Worm (Caenorhabditis elegans) whole organism, L3 larva: Measurements from ENCODE around the gene nlp-19.

ENCODE experiments used
- ZK546.5 ChIP-seq: sonication (generic microtip); optimal IDR thresholded peaks from 2 replicates; lab custom pipeline; 2017; ENCODE audit warnings: missing biosample characterization, missing genetic modification characterization
- aly-2 ChIP-seq: fragments of 150-350 bp; optimal IDR thresholded peaks from 2 replicates; lab custom pipeline; 2014; ENCODE audit warnings: missing biosample characterization, missing genetic modification characterization
- ama-1 ChIP-seq: fragments of 150-350 bp; optimal IDR thresholded peaks from 2 replicates; lab custom pipeline; 2018
- ceh-16 ChIP-seq: sonication (generic microtip); optimal IDR thresholded peaks from 2 replicates; lab custom pipeline; 2017; ENCODE audit warnings: missing biosample characterization, missing genetic modification characterization
- ceh-28 ChIP-seq: fragments of 150-350 bp; optimal IDR thresholded peaks from 2 replicates; lab custom pipeline; 2014; ENCODE audit warnings: missing biosample characterization, missing genetic modification reagents, missing genetic modification characterization
- ceh-82 ChIP-seq: fragments of 150-350 bp; optimal IDR thresholded peaks from 2 replicates; lab custom pipeline; 2014; ENCODE audit warnings: missing biosample characterization, missing genetic modification characterization
- daf-12 ChIP-seq: fragments of 150-350 bp; optimal IDR thresholded peaks from 2 replicates; lab custom pipeline; 2014; ENCODE audit warnings: missing biosample characterization, missing genetic modification reagents, missing genetic modification characterization
- egl-27 ChIP-seq: sonication (generic microtip); optimal IDR thresholded peaks from 4 replicates; lab custom pipeline; 2017; ENCODE audit warnings: missing biosample characterization, missing genetic modification reagents, missing genetic modification characterization
- egl-5 ChIP-seq: fragments of 150-350 bp; optimal IDR thresholded peaks from 2 replicates; lab custom pipeline; 2017; ENCODE audit warnings: missing biosample characterization, missing genetic modification reagents, missing genetic modification characterization, inconsistent platforms
- elt-1 ChIP-seq: fragments of 150-350 bp; optimal IDR thresholded peaks from 2 replicates; lab custom pipeline; 2014; ENCODE audit warnings: missing biosample characterization, missing genetic modification characterization
- eor-1 ChIP-seq, 2 experiments: fragments of 150-350 bp; optimal IDR thresholded peaks; 2 replicates each; lab custom pipeline; 2014 to 2018; ENCODE audit warnings: missing biosample characterization in 2 of 2, missing genetic modification characterization in 2 of 2
- fkh-10 ChIP-seq: sonication (generic microtip); optimal IDR thresholded peaks from 2 replicates; lab custom pipeline; 2017; ENCODE audit warnings: missing biosample characterization, missing genetic modification reagents, missing genetic modification characterization
- fkh-2 ChIP-seq: fragments of 150-350 bp; optimal IDR thresholded peaks from 2 replicates; lab custom pipeline; 2014; ENCODE audit warnings: missing biosample characterization, missing genetic modification reagents, missing genetic modification characterization
- fos-1 ChIP-seq: fragments of 150-350 bp; optimal IDR thresholded peaks from 2 replicates; lab custom pipeline; 2014; ENCODE audit warnings: missing biosample characterization, missing genetic modification characterization
- hmg-11 ChIP-seq: sonication (generic microtip); optimal IDR thresholded peaks from 2 replicates; lab custom pipeline; 2016; ENCODE audit warnings: missing genetic modification characterization, missing compliant biosample characterization
- jun-1 ChIP-seq: fragments of 150-350 bp; optimal IDR thresholded peaks from 2 replicates; lab custom pipeline; 2014; ENCODE audit warnings: missing biosample characterization, missing genetic modification reagents, missing genetic modification characterization
- lin-15B ChIP-seq: fragments of 150-350 bp; optimal IDR thresholded peaks from 2 replicates; lab custom pipeline; 2014; ENCODE audit warnings: missing biosample characterization, missing genetic modification characterization
- lsy-12 ChIP-seq: sonication (generic microtip); optimal IDR thresholded peaks from 2 replicates; lab custom pipeline; 2016; ENCODE audit warnings: mild to moderate bottlenecking, missing genetic modification characterization, missing compliant biosample characterization
- nhr-11 ChIP-seq: fragments of 150-350 bp; optimal IDR thresholded peaks from 2 replicates; lab custom pipeline; 2014; ENCODE audit warnings: missing biosample characterization, missing genetic modification characterization
- nhr-12 ChIP-seq: fragments of 150-350 bp; optimal IDR thresholded peaks from 2 replicates; lab custom pipeline; 2014; ENCODE audit warnings: missing biosample characterization, missing genetic modification characterization
- nhr-23 ChIP-seq: fragments of 150-350 bp; optimal IDR thresholded peaks from 2 replicates; lab custom pipeline; 2014; ENCODE audit warnings: missing biosample characterization, missing genetic modification reagents, missing genetic modification characterization
- nhr-237 ChIP-seq: fragments of 150-350 bp; optimal IDR thresholded peaks from 2 replicates; lab custom pipeline; 2014; ENCODE audit warnings: missing biosample characterization, missing genetic modification characterization
- nhr-25 ChIP-seq: sonication (generic microtip); optimal IDR thresholded peaks from 2 replicates; lab custom pipeline; 2017; ENCODE audit warnings: missing biosample characterization, missing genetic modification characterization
- nhr-28 ChIP-seq: fragments of 150-350 bp; optimal IDR thresholded peaks from 2 replicates; lab custom pipeline; 2014; ENCODE audit warnings: missing biosample characterization, missing genetic modification characterization
- nhr-43 ChIP-seq: sonication (generic microtip); optimal IDR thresholded peaks from 2 replicates; lab custom pipeline; 2016; ENCODE audit warnings: mild to moderate bottlenecking, missing genetic modification characterization, missing compliant biosample characterization; ENCODE audit not compliant: poor library complexity, severe bottlenecking
- nhr-67 ChIP-seq: fragments of 150-350 bp; optimal IDR thresholded peaks from 2 replicates; lab custom pipeline; 2014; ENCODE audit warnings: missing biosample characterization, missing genetic modification characterization
- nhr-76 ChIP-seq: fragments of 150-350 bp; sonication (generic microtip); optimal IDR thresholded peaks from 5 replicates; lab custom pipeline; 2014; ENCODE audit warnings: missing biosample characterization, missing genetic modification characterization
- pha-4 ChIP-seq: fragments of 150-350 bp; optimal IDR thresholded peaks from 2 replicates; lab custom pipeline; 2014; ENCODE audit warnings: missing biosample characterization, missing genetic modification reagents, missing genetic modification characterization
- pqm-1 ChIP-seq: fragments of 150-350 bp; optimal IDR thresholded peaks from 2 replicates; lab custom pipeline; 2017; ENCODE audit warnings: missing biosample characterization, missing genetic modification characterization, inconsistent platforms
- sea-2 ChIP-seq: fragments of 150-350 bp; sonication (generic microtip); optimal IDR thresholded peaks from 4 replicates; lab custom pipeline; 2014; ENCODE audit warnings: missing biosample characterization, missing genetic modification reagents, missing genetic modification characterization
- skn-1 ChIP-seq: fragments of 150-350 bp; optimal IDR thresholded peaks from 2 replicates; lab custom pipeline; 2014; ENCODE audit warnings: missing biosample characterization, missing genetic modification characterization
- snpc-4 ChIP-seq: fragments of 150-350 bp; optimal IDR thresholded peaks from 2 replicates; lab custom pipeline; 2014; ENCODE audit warnings: missing biosample characterization, missing genetic modification characterization
- tbx-2 ChIP-seq: sonication (generic microtip); optimal IDR thresholded peaks from 2 replicates; lab custom pipeline; 2016; ENCODE audit warnings: mild to moderate bottlenecking, missing genetic modification characterization, missing compliant biosample characterization
- unc-39 ChIP-seq: sonication (generic microtip); optimal IDR thresholded peaks from 4 replicates; lab custom pipeline; 2017; ENCODE audit warnings: missing biosample characterization, missing genetic modification characterization
- unc-62 ChIP-seq: fragments of 150-350 bp; sonication (generic microtip); optimal IDR thresholded peaks from 4 replicates; lab custom pipeline; 2014; ENCODE audit warnings: missing biosample characterization, missing genetic modification reagents, missing genetic modification characterization
- zag-1 ChIP-seq: fragments of 150-350 bp; optimal IDR thresholded peaks from 2 replicates; lab custom pipeline; 2014; ENCODE audit warnings: missing biosample characterization, missing genetic modification characterization
- ztf-11 ChIP-seq: fragments of 150-350 bp; optimal IDR thresholded peaks from 2 replicates; lab custom pipeline; 2014; ENCODE audit warnings: missing biosample characterization, missing genetic modification characterization

The nlp-19 gene

DNA sequence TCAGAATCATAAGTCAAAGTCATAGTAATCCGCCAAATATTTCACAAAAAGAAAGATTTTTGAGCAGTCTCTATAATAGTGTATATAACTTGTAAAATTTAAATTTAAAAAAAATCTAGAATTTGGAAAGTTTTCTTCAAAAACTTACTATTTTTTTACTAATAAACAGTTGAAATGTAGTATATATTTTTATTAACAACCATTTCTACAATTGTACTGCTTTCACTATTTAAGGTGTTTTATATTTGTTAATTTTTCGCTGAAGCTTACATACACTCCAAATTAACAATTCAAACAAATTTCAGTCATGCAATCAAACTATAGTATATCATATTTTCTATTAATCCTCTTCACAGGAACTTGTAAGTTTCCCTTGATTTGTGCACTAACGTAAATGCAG lies 7.7 kb downstream of the nlp-19 start, which contains the start of gene lge-1:
Gene lge-1 (plus strand): TSS at position 301 of the 400 bp plus-strand sequence.
- TF ChIP-seq nhr-76 (tag; lab: Kevin White, UChicago) (no peak), fos-1 (tag; lab: Kevin White, UChicago) (no peak), jun-1 (tag; lab: Kevin White, UChicago) (no peak), egl-27 (tag; lab: Kevin White, UChicago) (no peak), lin-15B (no peak), nhr-25 (no peak), nhr-28 (tag; lab: Kevin White, UChicago) (no peak), unc-62 (GFP tag; lab: Kevin White, UChicago) (no peak), hmg-11 (no peak), tbx-2 (tag; lab: Kevin White, UChicago) (no peak), egl-5 (tag; lab: Kevin White, UChicago) (no peak), elt-1 (tag; lab: Kevin White, UChicago) (no peak)

DNA sequence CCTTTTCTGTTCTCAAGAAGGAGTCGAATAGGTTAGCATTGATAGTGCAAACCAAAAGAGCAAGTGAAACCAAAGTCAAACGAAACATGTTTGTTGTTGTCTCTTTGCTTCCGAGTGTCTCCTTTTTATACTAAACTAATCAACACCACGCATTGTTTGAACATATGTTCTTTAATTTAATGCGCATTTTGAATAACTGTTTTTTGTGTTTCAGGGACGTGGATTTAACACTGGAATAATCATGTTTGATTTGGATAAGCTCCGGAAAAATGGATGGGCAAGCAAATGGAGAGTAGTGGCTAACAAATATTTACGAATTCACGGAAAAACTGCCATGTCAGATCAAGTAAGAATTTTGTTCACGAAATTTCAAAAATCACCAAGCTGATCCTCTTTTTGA lies 9.2 kb downstream of the nlp-19 start, which contains the start of gene K09C8.9:
Gene K09C8.9 (minus strand): TSS at position 101 of the 400 bp plus-strand sequence.
- TF ChIP-seq lsy-12 (tag; lab: Kevin White, UChicago), result no peak
- TF ChIP-seq, all 47 proteins: peak for 0

DNA sequence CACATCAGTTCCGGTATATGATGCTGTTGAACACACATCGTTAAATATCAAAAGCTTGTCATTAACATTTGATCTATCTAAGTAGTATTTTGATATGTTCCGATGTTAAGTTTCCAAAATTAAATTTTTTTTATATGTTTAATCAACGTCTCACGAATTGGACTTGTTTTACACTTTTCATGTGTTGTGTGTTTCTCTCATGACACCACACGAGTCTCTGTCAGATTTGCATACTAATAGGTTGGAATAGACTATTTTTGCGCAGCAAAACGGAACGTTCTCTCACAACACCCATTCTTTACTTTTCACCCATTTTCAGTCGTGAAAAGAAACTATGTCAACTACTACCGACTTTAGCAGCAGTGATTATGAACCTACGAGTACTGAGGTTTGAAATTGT lies 12.1 kb downstream of the nlp-19 start, which contains the start of gene K09C8.8:
Gene K09C8.8 (plus strand): TSS at position 301 of the 400 bp plus-strand sequence.
- TF ChIP-seq fos-1 (tag; lab: Kevin White, UChicago), result no peak
- no peak for TF ChIP-seq egl-5 (tag; lab: Kevin White, UChicago)
- no peak for TF ChIP-seq ceh-16 (tag; lab: Kevin White, UChicago)
- TF ChIP-seq nhr-23 (tag; lab: Kevin White, UChicago), result no peak
- no peak for TF ChIP-seq nhr-12 (tag; lab: Kevin White, UChicago)
- TF ChIP-seq unc-39, result no peak
- no peak for TF ChIP-seq ceh-28 (tag; lab: Kevin White, UChicago)
- TF ChIP-seq ama-1, result no peak
- no peak for TF ChIP-seq fkh-2 (tag; lab: Kevin White, UChicago)
- TF ChIP-seq elt-1 (tag; lab: Kevin White, UChicago), result no peak
- no peak for TF ChIP-seq eor-1 (tag; optimal IDR thresholded peaks at IDR 0.05; lab: Kevin White, UChicago)
- no peak for TF ChIP-seq ztf-11 (tag; lab: Kevin White, UChicago)
- no peak for TF ChIP-seq skn-1 (tag; lab: Kevin White, UChicago)
- no peak for TF ChIP-seq ZK546.5 (tag; lab: Kevin White, UChicago)
- TF ChIP-seq aly-2 (tag; lab: Kevin White, UChicago), result no peak
- no peak for TF ChIP-seq hmg-11
- TF ChIP-seq zag-1 (tag; lab: Kevin White, UChicago), result no peak
- TF ChIP-seq fkh-10 (GFP tag; lab: Kevin White, UChicago), result no peak
- no peak for TF ChIP-seq tbx-2 (tag; lab: Kevin White, UChicago)
- TF ChIP-seq daf-12 (tag; lab: Kevin White, UChicago), result no peak

DNA sequence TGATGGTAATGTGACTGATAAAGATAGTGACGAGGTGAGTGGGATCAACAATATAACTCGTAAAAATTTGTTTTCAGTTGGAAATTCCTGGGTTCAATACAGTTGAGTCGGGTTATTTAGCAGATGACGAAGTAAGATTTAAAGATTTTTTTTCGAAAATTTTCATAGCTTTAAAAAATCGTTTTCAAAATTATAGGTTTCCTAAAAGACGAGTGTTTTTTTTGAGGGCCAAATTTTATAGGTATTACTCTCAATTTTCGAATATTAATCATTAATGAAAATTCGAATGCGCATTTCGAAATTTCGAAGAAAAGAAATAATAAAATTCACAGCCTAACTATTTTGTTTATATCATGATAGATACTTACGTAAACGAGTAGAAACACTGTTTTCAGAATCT lies 12.6 kb downstream of the nlp-19 start:
- no peak for TF ChIP-seq aly-2 (tag; lab: Kevin White, UChicago)
- no peak for TF ChIP-seq elt-1 (tag; lab: Kevin White, UChicago)
- no peak for TF ChIP-seq ceh-28 (tag; lab: Kevin White, UChicago)
- TF ChIP-seq tbx-2 (tag; lab: Kevin White, UChicago), result no peak
- TF ChIP-seq ceh-82 (tag; lab: Kevin White, UChicago), result no peak
- no peak for TF ChIP-seq skn-1 (tag; lab: Kevin White, UChicago)
- TF ChIP-seq ceh-16 (tag; lab: Kevin White, UChicago), result no peak
- TF ChIP-seq hmg-11, result no peak
- TF ChIP-seq pha-4, result no peak
- no peak for TF ChIP-seq egl-27 (tag; lab: Kevin White, UChicago)
- no peak for TF ChIP-seq nhr-11 (tag; lab: Kevin White, UChicago)

DNA sequence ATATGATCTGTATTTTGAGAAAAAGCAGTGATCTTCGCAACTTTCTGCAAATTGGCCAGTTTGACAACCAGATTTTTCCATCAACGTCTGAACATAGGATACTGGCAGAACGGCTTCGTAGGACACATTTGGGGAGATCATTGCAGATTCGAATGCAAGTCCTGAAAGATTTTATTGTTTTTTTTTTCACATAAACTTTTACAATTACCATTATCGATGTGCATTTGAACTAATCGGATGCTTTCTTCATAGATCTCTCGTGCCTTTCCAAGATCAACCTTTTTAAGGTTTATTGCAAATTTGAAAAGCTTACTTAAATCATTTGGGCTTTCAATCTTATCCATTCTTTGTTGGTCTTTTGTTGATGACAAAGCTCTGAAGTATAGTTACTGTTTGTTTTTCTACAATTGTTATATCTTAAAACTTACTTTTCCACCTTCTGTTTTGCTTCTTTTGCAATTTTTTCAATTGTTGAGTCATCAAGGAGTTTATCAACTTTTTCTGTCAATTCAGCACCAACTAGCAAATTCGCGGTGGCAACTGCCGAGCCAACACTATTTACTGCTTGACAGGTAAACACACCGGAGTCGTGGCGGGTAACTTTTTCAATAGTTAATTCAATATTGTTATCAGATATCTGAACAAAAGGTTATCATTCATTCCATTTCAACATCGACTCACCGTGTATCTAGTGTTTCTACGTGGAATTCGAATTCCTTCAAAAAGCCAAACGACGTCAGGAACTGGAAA lies 18.1 kb downstream of the nlp-19 start:
- TF ChIP-seq pqm-1 (no peak), nhr-67 (tag; lab: Kevin White, UChicago) (no peak), unc-39 (no peak), ztf-11 (tag; lab: Kevin White, UChicago) (no peak), ama-1 (no peak), egl-27 (tag; lab: Kevin White, UChicago) (no peak), nhr-76 (tag; lab: Kevin White, UChicago) (no peak), fkh-10 (GFP tag; lab: Kevin White, UChicago) (no peak), snpc-4 (tag; lab: Kevin White, UChicago) (no peak), pha-4 (no peak), ceh-16 (tag; lab: Kevin White, UChicago) (no peak), elt-1 (tag; lab: Kevin White, UChicago) (no peak), fkh-2 (tag; lab: Kevin White, UChicago) (no peak), nhr-237 (tag; lab: Kevin White, UChicago) (no peak), nhr-25 (no peak), aly-2 (tag; lab: Kevin White, UChicago) (no peak), hmg-11 (no peak), sea-2 (GFP tag; lab: Kevin White, UChicago) (no peak), nhr-43 (tag; lab: Kevin White, UChicago) (no peak)
